Worm (Caenorhabditis elegans) whole organism, early embryonic: ENCODE results near the gene C30B5.17.

ENCODE experiments used
- B0310.2 ChIP-seq: sonication (generic microtip); optimal IDR thresholded peaks from 2 replicates; lab custom pipeline; 2016; ENCODE audit warnings: mild to moderate bottlenecking, missing genetic modification characterization, missing compliant biosample characterization
- F13C5.2 ChIP-seq: sonication (generic microtip); optimal IDR thresholded peaks from 2 replicates; lab custom pipeline; 2017; ENCODE audit warnings: mild to moderate bottlenecking, missing genetic modification characterization, inconsistent platforms, missing compliant biosample characterization
- aly-1 ChIP-seq: sonication (generic microtip); optimal IDR thresholded peaks from 2 replicates; lab custom pipeline; 2016; ENCODE audit warnings: missing genetic modification characterization, missing compliant biosample characterization
- ama-1 ChIP-seq: fragments of 150-350 bp; optimal IDR thresholded peaks from 2 replicates; lab custom pipeline; 2014
- ceh-13 ChIP-seq: fragments of 200-800 bp; sonication (Bioruptor generic); optimal IDR thresholded peaks from 2 replicates; lab custom pipeline; 2018; ENCODE audit warnings: mild to moderate bottlenecking, missing genetic modification characterization, missing compliant biosample characterization
- ceh-36 ChIP-seq: sonication (generic microtip); optimal IDR thresholded peaks from 2 replicates; lab custom pipeline; 2016; ENCODE audit warnings: missing genetic modification characterization, inconsistent platforms, missing compliant biosample characterization
- ets-7 ChIP-seq: sonication (generic microtip); optimal IDR thresholded peaks from 2 replicates; lab custom pipeline; 2016; ENCODE audit warnings: missing genotype, missing genetic modification characterization, missing compliant biosample characterization
- flt-1 ChIP-seq: fragments of 200-800 bp; sonication (Bioruptor generic); IDR thresholded peaks from 2 replicates; pipeline ENCODE4 v1.3.6; 2022; ENCODE audit warnings: missing genetic modification characterization, missing compliant biosample characterization
- hmbx-1 ChIP-seq: sonication (generic microtip); optimal IDR thresholded peaks from 2 replicates; lab custom pipeline; 2016; ENCODE audit warnings: mild to moderate bottlenecking, missing genetic modification characterization, missing compliant biosample characterization
- hmg-4 ChIP-seq: fragments of 200-800 bp; sonication (Bioruptor generic); optimal IDR thresholded peaks from 2 replicates; lab custom pipeline; 2018; ENCODE audit warnings: mild to moderate bottlenecking, missing genetic modification characterization, missing compliant biosample characterization
- hnd-1 ChIP-seq: sonication (generic microtip); optimal IDR thresholded peaks from 2 replicates; lab custom pipeline; 2016; ENCODE audit warnings: missing genetic modification characterization, missing compliant biosample characterization
- pes-1 ChIP-seq: fragments of 200-800 bp; sonication (Bioruptor generic); IDR thresholded peaks from 2 replicates; pipeline ENCODE4 v1.3.6; 2022; ENCODE audit warnings: missing genetic modification reagents, missing genetic modification characterization, missing compliant biosample characterization
- scrt-1 ChIP-seq: fragments of 200-800 bp; sonication (Bioruptor generic); IDR thresholded peaks from 2 replicates; pipeline ENCODE4 v1.3.6; 2022; ENCODE audit warnings: missing genetic modification characterization, missing compliant biosample characterization
- sea-1 ChIP-seq: fragments of 200-800 bp; sonication (Bioruptor generic); conservative IDR thresholded peaks from 2 replicates; pipeline ENCODE4 v1.3.6; 2022; ENCODE audit warnings: missing genetic modification characterization, missing compliant biosample characterization
- tbx-11 ChIP-seq: fragments of 200-800 bp; sonication (Bioruptor generic); IDR thresholded peaks from 2 replicates; pipeline ENCODE4 v1.3.6; 2022; ENCODE audit warnings: missing genetic modification characterization, missing compliant biosample characterization
- tbx-37 ChIP-seq: fragments of 200-800 bp; sonication (Bioruptor generic); conservative IDR thresholded peaks from 2 replicates; pipeline ENCODE4 v1.3.6; 2022; ENCODE audit warnings: missing genetic modification reagents, missing genetic modification characterization, missing compliant biosample characterization
- tra-4 ChIP-seq: sonication (generic microtip); optimal IDR thresholded peaks from 2 replicates; lab custom pipeline; 2017; ENCODE audit warnings: missing genetic modification characterization, missing compliant biosample characterization

Gene C30B5.17

DNA sequence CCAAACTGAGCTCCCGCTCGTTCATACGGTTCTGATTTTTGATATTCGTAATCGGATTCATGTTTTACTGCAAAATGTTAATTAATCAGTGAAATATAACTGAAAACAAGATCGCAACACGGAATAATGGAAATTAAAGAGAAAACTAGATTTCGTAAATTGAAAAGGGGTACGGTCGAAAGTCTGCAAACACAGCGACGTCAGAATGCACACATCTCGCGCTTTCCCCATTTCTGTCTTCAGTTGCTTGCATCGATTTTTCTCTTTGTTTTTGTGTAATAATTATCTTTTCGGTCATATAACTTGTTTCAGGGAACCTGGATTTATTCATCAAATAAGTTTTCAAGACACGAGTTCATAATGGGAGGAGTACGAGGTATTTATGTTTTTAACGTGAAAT is 5.9 kb downstream of the C30B5.17 start, which contains the start of the genes rbmx-2 and C30B5.2:
rbmx-2 (minus strand) TSS at position 74 of the 400 bp plus-strand sequence.
C30B5.2 (plus strand) TSS at position 306 of the 400 bp plus-strand sequence.
- TF ChIP-seq ets-7 (tag; lab: Kevin White, UChicago) = no peak
- TF ChIP-seq scrt-1 (GFP tag; lab: Robert Waterston, UW) = no peak
- TF ChIP-seq hnd-1 (tag; lab: Kevin White, UChicago) = no peak
- no peak for TF ChIP-seq sea-1 (GFP tag; lab: Robert Waterston, UW)
- no peak for TF ChIP-seq hmbx-1
- no peak for TF ChIP-seq hmg-4 (GFP tag; lab: Kevin White, UChicago)
- no peak for TF ChIP-seq ama-1 (lab: Kevin White, UChicago)
- no peak for TF ChIP-seq tbx-11
- no peak for TF ChIP-seq ceh-36 (tag; lab: Kevin White, UChicago)
- no peak for TF ChIP-seq pes-1 (GFP tag; lab: Robert Waterston, UW)
- no peak for TF ChIP-seq tbx-37 (GFP tag; lab: Robert Waterston, UW)
- no peak for TF ChIP-seq flt-1 (GFP tag; lab: Robert Waterston, UW)

DNA sequence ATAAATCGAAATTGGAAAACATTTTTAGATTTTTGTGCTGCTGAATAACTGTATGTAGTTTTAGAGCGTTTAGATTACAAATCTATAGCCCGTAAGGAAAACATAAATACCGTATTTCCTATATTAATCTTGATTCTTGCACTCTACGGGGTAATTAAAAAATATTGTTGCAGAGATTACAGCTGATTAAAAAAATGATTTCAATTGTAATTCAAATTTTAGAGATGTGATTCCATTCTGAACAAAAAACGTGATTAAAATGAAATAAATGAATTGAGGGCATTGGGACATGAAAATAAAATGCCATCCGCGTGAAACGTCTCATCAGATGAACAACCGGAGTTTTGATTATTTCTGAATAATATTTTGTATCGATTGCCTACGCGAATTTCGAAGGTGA is 10.3 kb downstream of the C30B5.17 start, which contains the start of gene cpb-2:
cpb-2 (plus strand) TSS at position 301 of the 400 bp plus-strand sequence.
- TF ChIP-seq pes-1 (GFP tag; lab: Robert Waterston, UW) (no peak), ets-7 (tag; lab: Kevin White, UChicago) (no peak), hnd-1 (tag; lab: Kevin White, UChicago) (no peak), ceh-13 (GFP tag; lab: Kevin White, UChicago) (no peak), ama-1 (lab: Kevin White, UChicago) (no peak), tra-4 (tag; lab: Kevin White, UChicago) (no peak), hmbx-1 (no peak), ceh-36 (tag; lab: Kevin White, UChicago) (no peak), tbx-37 (GFP tag; lab: Robert Waterston, UW) (no peak)

DNA sequence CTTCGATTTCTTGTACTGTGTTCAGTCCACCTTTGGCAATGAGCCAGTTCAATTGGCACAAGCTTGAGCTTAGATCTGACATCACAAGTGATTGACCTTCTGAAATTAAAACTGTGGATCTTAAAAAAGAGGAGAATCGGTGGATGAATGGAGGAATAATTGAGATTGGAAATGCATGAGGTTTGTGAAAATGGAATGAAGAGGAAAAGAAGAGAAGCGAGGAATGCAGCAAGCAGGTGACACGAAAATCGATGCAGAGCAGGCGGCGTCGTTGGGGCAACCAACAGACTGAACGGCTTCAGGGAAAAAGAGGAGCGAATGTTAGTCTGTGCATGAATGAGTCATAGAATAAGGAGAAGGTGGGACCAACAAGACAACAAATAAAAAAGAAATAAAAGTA is 11.5 kb downstream of the C30B5.17 start, which contains the start of gene fkh-8:
fkh-8 (minus strand) TSS at position 101 of the 400 bp plus-strand sequence.
- TF ChIP-seq ceh-13 (GFP tag; lab: Kevin White, UChicago) (no peak), tbx-11 (no peak), ama-1 (lab: Kevin White, UChicago) (no peak), pes-1 (GFP tag; lab: Robert Waterston, UW) (no peak), sea-1 (GFP tag; lab: Robert Waterston, UW) (no peak), scrt-1 (GFP tag; lab: Robert Waterston, UW) (no peak), hmbx-1 (no peak), F13C5.2 (tag; lab: Kevin White, UChicago) (no peak)

DNA sequence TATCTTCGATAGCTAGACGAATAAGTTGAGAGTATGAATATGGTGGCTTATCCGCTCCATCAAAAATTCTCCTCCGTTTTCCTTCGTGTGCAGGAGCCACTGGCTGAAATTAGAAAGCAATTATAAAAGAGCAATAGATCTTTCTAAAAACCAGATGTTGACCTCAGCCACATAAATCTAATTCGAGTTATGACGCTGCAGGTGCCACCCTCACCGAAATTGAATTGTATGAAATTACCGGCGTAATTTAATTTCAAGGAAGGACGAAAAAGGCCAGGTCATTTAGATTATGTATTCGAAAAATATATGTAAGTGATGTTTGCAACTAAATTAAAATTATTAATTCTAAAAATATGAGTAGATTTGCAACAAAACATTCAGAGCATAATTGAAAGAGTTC is 12.0 kb downstream of the C30B5.17 start:
- TF ChIP-seq ets-7 (tag; lab: Kevin White, UChicago) (no peak), hnd-1 (tag; lab: Kevin White, UChicago) (no peak), ceh-13 (GFP tag; lab: Kevin White, UChicago) (no peak), scrt-1 (GFP tag; lab: Robert Waterston, UW) (no peak), tra-4 (tag; lab: Kevin White, UChicago) (no peak), ama-1 (lab: Kevin White, UChicago) (no peak)

DNA sequence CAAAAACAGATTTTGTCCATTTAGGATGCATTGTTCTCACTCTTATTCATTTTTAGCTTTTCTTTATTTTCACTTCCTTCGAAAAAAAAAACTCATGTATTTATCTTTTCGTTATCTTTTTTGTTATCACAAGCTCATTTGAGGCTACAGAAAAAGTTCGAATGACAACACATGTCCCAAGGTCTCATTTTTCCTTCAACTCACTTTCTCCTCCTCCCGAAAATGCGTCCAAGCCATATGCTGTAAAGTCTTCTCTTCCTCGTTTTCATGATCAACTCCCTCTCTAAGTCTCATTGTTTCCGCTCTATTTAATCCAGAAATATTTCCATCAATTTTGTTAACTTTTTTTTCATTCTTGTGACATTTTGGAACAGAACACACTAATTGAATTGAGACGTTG is 21.5 kb downstream of the C30B5.17 start:
- TF ChIP-seq hmbx-1 (no peak), aly-1 (tag; lab: Kevin White, UChicago) (no peak), hnd-1 (tag; lab: Kevin White, UChicago) (no peak)

DNA sequence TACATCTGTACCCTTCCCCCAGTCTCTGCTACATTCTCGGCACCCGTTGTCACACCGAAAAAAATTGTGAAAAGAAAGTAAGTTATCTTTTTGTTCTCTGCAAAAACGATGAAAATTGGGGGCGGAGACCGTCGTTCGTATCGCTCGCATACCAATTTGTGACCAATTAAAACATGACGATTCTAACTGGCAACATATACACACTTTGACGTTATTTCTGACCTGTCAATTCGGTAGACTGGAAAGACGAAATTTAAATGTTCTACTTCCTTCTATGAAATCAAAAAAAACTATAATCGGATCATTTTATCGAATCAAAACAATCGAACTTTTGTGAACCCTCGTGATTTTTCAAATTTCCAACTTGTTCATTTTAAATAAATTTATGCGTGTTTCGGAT is 22.3 kb downstream of the C30B5.17 start:
- TF ChIP-seq aly-1 (tag; lab: Kevin White, UChicago) = no peak
- TF ChIP-seq ets-7 (tag; lab: Kevin White, UChicago) = no peak
- no peak for TF ChIP-seq B0310.2 (tag; lab: Kevin White, UChicago)
- TF ChIP-seq tbx-37 (GFP tag; lab: Robert Waterston, UW) = no peak
- no peak for TF ChIP-seq tra-4 (tag; lab: Kevin White, UChicago)

ce11 chrII:6179531-6179930 is 23.3 kb downstream of the C30B5.17 start, which contains the start of gene F40H3.1:
Gene F40H3.1 (plus strand): TSS chrII:6179831.
- TF ChIP-seq scrt-1 (GFP tag; lab: Robert Waterston, UW) (no peak), ceh-13 (GFP tag; lab: Kevin White, UChicago) (no peak), aly-1 (tag; lab: Kevin White, UChicago) (no peak)

DNA sequence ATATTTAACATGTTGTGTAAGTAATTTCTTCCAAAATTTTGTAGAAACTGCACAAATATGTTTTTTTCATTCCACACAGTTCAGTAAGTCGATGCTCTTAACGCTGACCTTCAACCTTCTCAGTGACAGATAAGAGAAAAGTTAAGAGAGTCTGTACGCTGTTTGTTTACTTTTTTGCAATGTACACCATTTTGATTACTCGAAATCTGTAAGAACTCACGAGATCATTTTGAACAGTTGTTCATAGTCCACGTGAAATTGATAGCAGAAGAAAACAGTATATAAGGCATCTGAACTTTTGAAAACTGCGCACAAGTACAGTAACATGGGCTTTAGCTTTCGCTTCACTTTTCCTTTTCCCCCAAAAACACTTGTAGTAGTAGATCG is 24.1 kb downstream of the C30B5.17 start:
- TF ChIP-seq aly-1 (tag; lab: Kevin White, UChicago) (no peak), flt-1 (GFP tag; lab: Robert Waterston, UW) (no peak), tbx-37 (GFP tag; lab: Robert Waterston, UW) (no peak), pes-1 (GFP tag; lab: Robert Waterston, UW) (no peak), tra-4 (tag; lab: Kevin White, UChicago) (no peak), ceh-13 (GFP tag; lab: Kevin White, UChicago) (no peak), F13C5.2 (tag; lab: Kevin White, UChicago) (no peak)
